Fruit fly (Drosophila melanogaster) Kc167 (cell line): ENCODE measurements around the gene CG16789.

ENCODE experiments used
- Myc ChIP-seq: fragments of >200 bp; optimal IDR thresholded peaks from 2 replicates; lab custom pipeline; 2017; ENCODE audit warnings: missing external identifiers
- Sin3A ChIP-seq: fragments of >200 bp; optimal IDR thresholded peaks from 2 replicates; lab custom pipeline; 2018; ENCODE audit warnings: missing external identifiers
- h ChIP-seq: fragments of >200 bp; optimal IDR thresholded peaks from 3 replicates; lab custom pipeline; 2018; ENCODE audit warnings: missing external identifiers
- insv ChIP-seq: fragments of >200 bp; optimal IDR thresholded peaks from 3 replicates; lab custom pipeline; 2018; ENCODE audit warnings: missing external identifiers
- psq ChIP-seq: fragments of >200 bp; optimal IDR thresholded peaks from 2 replicates; lab custom pipeline; 2017; ENCODE audit warnings: missing external identifiers
- ttk ChIP-seq: sonication (Bioruptor generic); optimal IDR thresholded peaks from 2 replicates; lab custom pipeline; 2017; ENCODE audit warnings: missing external identifiers

- TF ChIP-seq psq, result no peak
- no peak for TF ChIP-seq h (lab: Kevin White, UChicago)
- TF ChIP-seq Myc (lab: Kevin White, UChicago), result no peak
- no peak for TF ChIP-seq Sin3A
- TF ChIP-seq ttk (lab: Kevin White, UChicago), result no peak
- no peak for TF ChIP-seq insv
Measured at dm6 chr3R:9603022-9603942, 37.3 kb downstream of the CG16789 start.
